Worm (Caenorhabditis elegans): Measurements from ENCODE around the gene W01H2.2.
A peak's percentile ranks its signal among the peaks of the same experiment; 100 is the strongest.

Gene W01H2.2

DNA sequence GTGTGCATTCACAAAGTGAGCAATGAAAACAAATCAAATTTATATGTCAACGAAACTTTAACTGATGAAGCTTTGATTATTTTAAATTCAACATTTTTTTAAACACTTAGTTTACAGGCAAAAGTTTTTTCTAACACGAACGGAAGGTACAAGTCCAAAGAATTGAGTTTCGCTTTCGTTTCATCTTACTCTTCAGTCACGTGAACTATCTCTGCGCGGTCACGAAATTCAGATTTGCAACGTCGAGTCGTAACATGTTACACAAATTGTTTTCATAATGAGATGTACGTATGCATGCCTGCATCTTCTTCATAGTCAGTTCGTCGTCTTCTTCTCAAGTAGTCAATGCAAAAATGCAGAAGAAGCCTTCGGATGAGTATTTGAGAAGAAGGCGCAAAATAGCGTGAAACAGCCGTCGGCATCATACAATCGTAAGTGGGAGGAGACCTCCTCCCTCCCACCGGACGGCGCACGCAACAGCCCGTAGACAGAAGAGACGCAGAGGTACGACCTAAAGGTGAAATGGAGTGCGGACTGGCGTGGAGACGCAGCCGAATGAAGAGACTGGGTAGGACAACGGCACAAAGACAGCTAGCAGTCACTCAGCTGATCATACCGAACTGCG is 47.1 kb upstream of the W01H2.2 start, which contains the start of gene coel-1 (continued):
- TF ChIP-seq daf-12 (tag; optimal IDR thresholded peaks at IDR 0.05): no peak
- no peak for TF ChIP-seq zip-2 (tag; optimal IDR thresholded peaks at IDR 0.05)
- peak; percentile 0 for TF ChIP-seq fkh-10 (GFP tag; optimal IDR thresholded peaks at IDR 0.05)
- no peak for TF ChIP-seq jun-1 (tag; optimal IDR thresholded peaks at IDR 0.05)
- no peak for TF ChIP-seq lin-38 (GFP tag; IDR thresholded peaks at IDR 0.05)
- TF ChIP-seq arid-1 (GFP tag; conservative IDR thresholded peaks at IDR 0.05): no peak
- TF ChIP-seq nhr-237 (tag; optimal IDR thresholded peaks at IDR 0.05): no peak
- no peak for TF ChIP-seq nhr-76 (tag; optimal IDR thresholded peaks at IDR 0.05)
- TF ChIP-seq ceh-62 (tag; optimal IDR thresholded peaks at IDR 0.05): no peak
- peak in 1 of 2 experiments; percentile 99 for TF ChIP-seq unc-62 (GFP tag; optimal IDR thresholded peaks at IDR 0.05 in 1 of 2)
- no peak for TF ChIP-seq unc-62 (tag; optimal IDR thresholded peaks at IDR 0.05)
- no peak for TF ChIP-seq F26F4.8 (GFP tag; conservative IDR thresholded peaks at IDR 0.05)
- TF ChIP-seq dpl-1 (GFP tag; optimal IDR thresholded peaks at IDR 0.05): no peak
- peak; percentile 27 for TF ChIP-seq nhr-48 (tag; optimal IDR thresholded peaks at IDR 0.05)
- no peak for TF ChIP-seq madf-5 (GFP tag; IDR thresholded peaks at IDR 0.05)
- TF ChIP-seq mxl-3 (GFP tag; optimal IDR thresholded peaks at IDR 0.05): peak; percentile 73
- TF ChIP-seq nhr-6 (tag; optimal IDR thresholded peaks at IDR 0.05): no peak
- TF ChIP-seq fos-1 (tag; optimal IDR thresholded peaks at IDR 0.05): no peak
- TF ChIP-seq dve-1 (tag; optimal IDR thresholded peaks at IDR 0.05; ENCODE audit: insufficient read depth): peak; percentile 35
- peak; percentile 2 for TF ChIP-seq lin-13 (GFP tag; optimal IDR thresholded peaks at IDR 0.05)
- peak; percentile 67 for TF ChIP-seq T26A8.4 (GFP tag; IDR thresholded peaks at IDR 0.05)
- no peak for TF ChIP-seq F44E2.7 (GFP tag; IDR thresholded peaks at IDR 0.05)
- TF ChIP-seq nhr-28 (tag; optimal IDR thresholded peaks at IDR 0.05): peak; percentile 14
- no peak for TF ChIP-seq T20F7.1 (GFP tag; optimal IDR thresholded peaks at IDR 0.05)
- no peak for TF ChIP-seq daf-16 (GFP tag; optimal IDR thresholded peaks at IDR 0.05)
- peak; percentile 37 for TF ChIP-seq daf-16 (tag; optimal IDR thresholded peaks at IDR 0.05)
- TF ChIP-seq madf-9 (GFP tag; conservative IDR thresholded peaks at IDR 0.05): peak; percentile 18; the same call in 1 of the 2 replicates
- TF ChIP-seq hlh-30 (tag; optimal IDR thresholded peaks at IDR 0.05; ENCODE audit: insufficient read depth): peak; percentile 85
- TF ChIP-seq egl-27 (tag; optimal IDR thresholded peaks at IDR 0.05): no peak
- peak; percentile 45 to 65 for TF ChIP-seq mdl-1 (tag; optimal IDR thresholded peaks at IDR 0.05)
- peak in 1 of 2 experiments; percentile 4 for TF ChIP-seq hif-1 (tag; optimal IDR thresholded peaks at IDR 0.05)
- no peak for TF ChIP-seq lin-1 (GFP tag; IDR thresholded peaks at IDR 0.05)
- no peak for TF ChIP-seq daf-19 (GFP tag; conservative IDR thresholded peaks at IDR 0.05)
- no peak for TF ChIP-seq nhr-111 (GFP tag; optimal IDR thresholded peaks at IDR 0.05)
- TF ChIP-seq snpc-4 (tag; optimal IDR thresholded peaks at IDR 0.05): no peak

DNA sequence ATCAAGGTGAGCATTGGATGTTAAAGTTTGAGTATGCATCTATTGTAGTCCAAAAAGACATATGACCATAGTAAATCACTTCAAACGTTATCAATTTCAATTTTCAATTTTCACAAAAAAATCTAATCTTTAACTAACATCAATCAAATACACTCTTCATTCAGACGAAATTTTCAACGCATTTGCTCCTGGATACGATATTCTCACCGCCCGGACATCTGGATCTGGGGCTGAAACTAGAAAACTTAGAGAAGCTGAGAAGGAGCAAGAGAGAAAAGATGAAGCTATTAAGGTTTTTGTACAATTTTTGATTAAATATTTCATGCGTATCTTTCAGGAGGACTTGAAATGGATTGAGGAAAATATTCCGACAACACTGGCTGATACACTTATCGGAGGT is 45.6 kb upstream of the W01H2.2 start:
- no peak for TF ChIP-seq hlh-11 (tag; optimal IDR thresholded peaks at IDR 0.05)
- TF ChIP-seq unc-62 (GFP tag; optimal IDR thresholded peaks at IDR 0.05 in 1 of 2): peak in 1 of 2 experiments; percentile 90
- no peak for TF ChIP-seq unc-62 (tag; optimal IDR thresholded peaks at IDR 0.05)

DNA sequence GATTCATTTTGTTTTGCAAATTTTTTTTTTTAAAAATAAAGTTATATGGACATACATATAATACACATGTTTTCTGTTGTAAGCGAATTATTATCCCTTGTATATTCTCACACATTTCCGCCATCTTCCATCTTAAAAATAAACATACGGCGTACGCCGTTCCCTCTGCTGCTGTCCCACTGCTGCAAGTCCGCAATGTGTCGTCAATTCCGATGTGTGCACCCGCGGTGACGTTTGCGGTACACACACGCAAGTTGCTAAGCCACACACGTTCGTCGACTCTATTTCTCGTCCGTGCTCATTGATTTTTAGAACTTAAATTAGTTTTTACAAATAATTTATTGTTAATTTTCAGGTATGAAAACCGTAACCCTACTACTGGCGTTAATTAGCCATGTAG is 42.0 kb upstream of the W01H2.2 start, which contains the start of gene C52B9.4:
C52B9.4 (plus strand) TSS at position 356 of the 400 bp plus-strand sequence.
- TF ChIP-seq daf-16 (GFP tag; optimal IDR thresholded peaks at IDR 0.05) (no peak), daf-16 (tag; optimal IDR thresholded peaks at IDR 0.05) (peak; percentile 58), nhr-28 (tag; optimal IDR thresholded peaks at IDR 0.05) (peak; percentile 27), lim-7 (GFP tag; IDR thresholded peaks at IDR 0.05) (no peak), dve-1 (tag; optimal IDR thresholded peaks at IDR 0.05; ENCODE audit: insufficient read depth) (peak; percentile 45), pha-4 (GFP tag; IDR thresholded peaks at IDR 0.05) (no peak), pha-4 (tag; optimal IDR thresholded peaks at IDR 0.05) (no peak), nhr-77 (tag; optimal IDR thresholded peaks at IDR 0.05) (no peak), snpc-4 (tag; optimal IDR thresholded peaks at IDR 0.05) (no peak), Y48G9A.11 (GFP tag; IDR thresholded peaks at IDR 0.05) (no peak), lsy-2 (tag; optimal IDR thresholded peaks at IDR 0.05) (peak in 1 of 2 experiments; percentile 58), hlh-30 (tag; optimal IDR thresholded peaks at IDR 0.05; ENCODE audit: insufficient read depth) (peak; percentile 41), dmd-6 (GFP tag; IDR thresholded peaks at IDR 0.05) (peak; percentile 60), lin-13 (GFP tag; optimal IDR thresholded peaks at IDR 0.05) (no peak), hif-1 (tag; optimal IDR thresholded peaks at IDR 0.05) (peak in 1 of 2 experiments; percentile 27), mxl-3 (GFP tag; optimal IDR thresholded peaks at IDR 0.05) (peak; percentile 28), aha-1 (tag) (peak; percentile 68), mep-1 (tag; optimal IDR thresholded peaks at IDR 0.05) (peak; percentile 32), nhr-48 (tag; optimal IDR thresholded peaks at IDR 0.05) (peak; percentile 85), fos-1 (tag; optimal IDR thresholded peaks at IDR 0.05) (no peak), ztf-7 (tag; optimal IDR thresholded peaks at IDR 0.05) (peak; percentile 11), dpl-1 (GFP tag; optimal IDR thresholded peaks at IDR 0.05) (peak; percentile 15), nhr-6 (tag; optimal IDR thresholded peaks at IDR 0.05) (peak; percentile 34), nhr-42 (GFP tag; IDR thresholded peaks at IDR 0.05) (0 out of 2 replicates have a peak, but pooled peaks have one; percentile 42), hlh-11 (tag; optimal IDR thresholded peaks at IDR 0.05) (peak; percentile 58)
